Worm (Caenorhabditis elegans): ENCODE measurements around the gene T19D2.3.

T19D2.3 gene

ce11 chrX:3938950-3939349, at the start of gene T19D2.3:
TSS of gene T19D2.3 (plus strand) at chrX:3939250.
- no peak for TF ChIP-seq elt-3 (tag; optimal IDR thresholded peaks at IDR 0.05)

DNA sequence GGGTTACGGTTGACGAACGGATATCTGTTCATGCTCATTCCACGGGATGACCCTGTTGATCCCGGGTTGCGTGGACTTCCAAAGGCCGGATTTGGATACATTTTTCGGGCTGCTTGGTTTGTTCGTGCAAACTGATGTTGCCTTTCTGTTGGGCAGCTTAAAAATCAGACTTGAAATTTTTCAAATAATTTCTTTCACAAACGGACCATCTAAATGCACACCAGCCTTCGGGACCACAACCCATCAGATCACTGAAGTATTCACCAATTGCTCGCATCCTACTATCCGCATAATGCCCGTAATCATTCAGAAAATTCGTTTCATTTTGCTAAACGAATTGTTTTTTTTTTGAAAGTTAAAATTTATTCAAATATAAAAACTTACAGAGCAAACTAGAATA, 43.5 kb upstream of the T19D2.3 start, which contains the start of gene F47F2.3:
TSS of gene F47F2.3 (minus strand) at position 101 of the 400 bp plus-strand sequence.
- TF ChIP-seq jun-1 (tag; optimal IDR thresholded peaks at IDR 0.05) = no peak
- TF ChIP-seq snpc-4 (tag; optimal IDR thresholded peaks at IDR 0.05) = no peak
- TF ChIP-seq nfya-1 (tag; optimal IDR thresholded peaks at IDR 0.05; ENCODE audit: insufficient read depth) = no peak
- TF ChIP-seq zag-1 (tag; optimal IDR thresholded peaks at IDR 0.05) = no peak
- TF ChIP-seq lin-15B (tag; optimal IDR thresholded peaks at IDR 0.05) = no peak
- TF ChIP-seq nhr-67 (tag; optimal IDR thresholded peaks at IDR 0.05) = no peak
- TF ChIP-seq nhr-77 (tag; optimal IDR thresholded peaks at IDR 0.05) = no peak
- TF ChIP-seq mdl-1 (tag; optimal IDR thresholded peaks at IDR 0.05) = no peak
- TF ChIP-seq skn-1 (tag; optimal IDR thresholded peaks at IDR 0.05) = no peak
- TF ChIP-seq ceh-28 (tag; optimal IDR thresholded peaks at IDR 0.05) = no peak

- TF ChIP-seq elt-3 (tag; optimal IDR thresholded peaks at IDR 0.05) (no peak), unc-39 (tag; optimal IDR thresholded peaks at IDR 0.05) (no peak), unc-62 (GFP tag; optimal IDR thresholded peaks at IDR 0.05) (no peak), elt-1 (tag; optimal IDR thresholded peaks at IDR 0.05) (peak; percentile 15), nfya-1 (tag; optimal IDR thresholded peaks at IDR 0.05; ENCODE audit: insufficient read depth) (peak; percentile 6), elt-2 (tag; optimal IDR thresholded peaks at IDR 0.05) (no peak), nhr-23 (tag; optimal IDR thresholded peaks at IDR 0.05) (no peak), aly-2 (tag; optimal IDR thresholded peaks at IDR 0.05) (no peak)
These were observed 40.5 kb upstream of the T19D2.3 start for ce11 chrX:3898255-3899177.

DNA sequence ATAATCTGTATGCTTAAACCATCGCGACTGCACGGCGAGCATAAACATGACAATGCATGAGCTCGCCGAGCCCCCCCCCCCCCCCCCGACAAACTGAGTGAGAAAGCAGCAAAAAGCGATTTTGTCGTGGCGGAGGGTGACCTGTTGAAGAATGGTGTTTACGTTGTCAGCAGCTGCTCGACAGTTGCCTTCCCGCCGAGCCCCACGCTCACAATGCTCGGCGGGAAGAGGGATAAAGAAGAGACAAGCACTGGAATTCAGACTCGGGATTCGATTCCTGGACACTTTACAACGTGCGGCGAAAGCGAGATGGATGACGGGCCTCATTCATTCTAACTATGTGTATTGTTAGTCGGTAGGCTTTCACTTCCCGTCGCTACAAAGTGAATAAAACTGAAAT, 38.3 kb upstream of the T19D2.3 start:
- TF ChIP-seq jun-1 (tag; optimal IDR thresholded peaks at IDR 0.05) (no peak), ceh-28 (tag; optimal IDR thresholded peaks at IDR 0.05) (no peak), sea-2 (GFP tag; optimal IDR thresholded peaks at IDR 0.05) (no peak), zag-1 (tag; optimal IDR thresholded peaks at IDR 0.05) (no peak), hmg-11 (tag; optimal IDR thresholded peaks at IDR 0.05) (no peak), lin-39 (tag; optimal IDR thresholded peaks at IDR 0.05) (no peak), nhr-237 (tag; optimal IDR thresholded peaks at IDR 0.05) (no peak), nhr-28 (tag; optimal IDR thresholded peaks at IDR 0.05) (no peak), nfya-1 (tag; optimal IDR thresholded peaks at IDR 0.05; ENCODE audit: insufficient read depth) (no peak), elt-1 (tag; optimal IDR thresholded peaks at IDR 0.05) (no peak), ztf-11 (tag; optimal IDR thresholded peaks at IDR 0.05) (no peak), unc-39 (tag; optimal IDR thresholded peaks at IDR 0.05) (no peak), tbx-2 (tag; optimal IDR thresholded peaks at IDR 0.05) (no peak), fkh-2 (tag; optimal IDR thresholded peaks at IDR 0.05) (no peak), nhr-11 (tag; optimal IDR thresholded peaks at IDR 0.05) (no peak), fos-1 (tag; optimal IDR thresholded peaks at IDR 0.05) (no peak)

ce11 chrX:3901389-3901788, 37.7 kb upstream of the T19D2.3 start:
- TF ChIP-seq elt-3 (tag; optimal IDR thresholded peaks at IDR 0.05) (no peak), fos-1 (tag; optimal IDR thresholded peaks at IDR 0.05) (no peak), tbx-2 (tag; optimal IDR thresholded peaks at IDR 0.05) (no peak), R02D3.7 (tag; optimal IDR thresholded peaks at IDR 0.05) (no peak), fkh-10 (GFP tag; optimal IDR thresholded peaks at IDR 0.05) (peak; percentile 93), lin-39 (tag; optimal IDR thresholded peaks at IDR 0.05) (no peak)

DNA sequence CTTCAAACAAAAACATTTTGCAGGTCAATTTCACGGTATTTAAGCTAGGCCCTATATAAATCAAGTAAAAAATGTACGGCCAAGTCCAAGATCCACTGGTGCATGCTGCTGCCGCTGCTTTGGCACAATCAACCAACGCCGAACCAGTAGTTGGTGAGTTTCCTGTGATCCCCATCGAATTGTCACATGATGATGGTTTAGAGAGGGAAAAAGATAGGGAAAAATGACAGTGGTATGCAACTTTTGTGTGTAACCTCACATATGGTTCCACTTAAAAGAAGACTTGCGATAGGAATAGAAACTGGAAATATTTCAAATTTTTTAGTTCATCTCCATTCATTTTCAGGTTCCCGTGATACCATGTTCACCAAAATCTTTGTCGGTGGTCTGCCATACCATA, 34.5 kb upstream of the T19D2.3 start, which contains the start of gene sup-12:
TSS of gene sup-12 (plus strand) at position 17 of the 400 bp plus-strand sequence.
- TF ChIP-seq nhr-28 (tag; optimal IDR thresholded peaks at IDR 0.05) (no peak), nhr-67 (tag; optimal IDR thresholded peaks at IDR 0.05) (no peak), ama-1 (optimal IDR thresholded peaks at IDR 0.05) (no peak), egl-27 (tag; optimal IDR thresholded peaks at IDR 0.05) (no peak)

Data from whole organism, L3 larva.